Fruit fly (Drosophila melanogaster) whole organism, embryonic: Measurements from ENCODE around the gene CG5225.

Experiments used
- Adf1 ChIP-seq: fragments of 200-800 bp; sonication (Bioruptor generic); IDR thresholded peaks from 2 replicates; pipeline ENCODE4 v1.3.6; 2022; ENCODE audit warnings: missing biosample characterization, missing genetic modification characterization
- Atf-2 ChIP-seq: fragments of 200-800 bp; sonication (Bioruptor generic); optimal IDR thresholded peaks from 2 replicates; lab custom pipeline; 2016; ENCODE audit warnings: missing biosample characterization, missing genetic modification characterization
- Awh ChIP-seq: fragments of 200-800 bp; sonication (Bioruptor generic); IDR thresholded peaks from 2 replicates; pipeline ENCODE4, ENCODE4 v1.3.6; 2022; ENCODE audit warnings: missing biosample characterization, missing genetic modification characterization
- CG14441 ChIP-seq: fragments of 200-800 bp; sonication (Bioruptor generic); IDR thresholded peaks from 2 replicates; pipeline ENCODE4 v1.3.6; 2022; ENCODE audit warnings: missing biosample characterization, missing genetic modification characterization
- CG15479 ChIP-seq: fragments of 200-800 bp; sonication (Bioruptor generic); optimal IDR thresholded peaks from 3 replicates; lab custom pipeline; 2019; ENCODE audit warnings: missing biosample characterization, mild to moderate bottlenecking, missing genetic modification characterization, moderate library complexity
- CG16815 ChIP-seq: fragments of 200-800 bp; sonication (Bioruptor generic); optimal IDR thresholded peaks from 3 replicates; lab custom pipeline; 2017; ENCODE audit warnings: missing biosample characterization, mild to moderate bottlenecking, missing genetic modification characterization
- CG17612 ChIP-seq: fragments of 200-800 bp; sonication (Bioruptor generic); IDR thresholded peaks from 2 replicates; pipeline ENCODE4 v1.3.6; 2022; ENCODE audit warnings: missing biosample characterization, missing genetic modification characterization
- CG2889 ChIP-seq: fragments of 200-800 bp; sonication (Bioruptor generic); IDR thresholded peaks from 3 replicates; pipeline ENCODE4 v1.3.6; 2022; ENCODE audit warnings: missing biosample characterization, missing genetic modification characterization
- CG3407 ChIP-seq: fragments of 200-800 bp; sonication (Bioruptor generic); optimal IDR thresholded peaks from 2 replicates; lab custom pipeline; 2018; ENCODE audit warnings: missing biosample characterization, mild to moderate bottlenecking, missing genetic modification characterization
- CG43689 ChIP-seq: fragments of 200-800 bp; sonication (Bioruptor generic); IDR thresholded peaks from 2 replicates; pipeline ENCODE4 v1.3.6; 2022; ENCODE audit warnings: missing biosample characterization, missing genetic modification characterization
- CG6175 ChIP-seq: fragments of 200-800 bp; sonication (Bioruptor generic); IDR thresholded peaks from 3 replicates; pipeline ENCODE4 v1.3.6; 2022; ENCODE audit warnings: missing biosample characterization, missing genetic modification characterization
- CG6272 ChIP-seq: fragments of 200-800 bp; sonication (Bioruptor generic); IDR thresholded peaks from 2 replicates; pipeline ENCODE4 v1.3.6; 2022; ENCODE audit warnings: missing biosample characterization, missing genetic modification characterization
- CG6654 ChIP-seq: fragments of 200-800 bp; sonication (Bioruptor generic); optimal IDR thresholded peaks from 2 replicates; lab custom pipeline; 2017; ENCODE audit warnings: missing biosample characterization, mild to moderate bottlenecking, missing genetic modification characterization
- CG8359 ChIP-seq: fragments of 200-800 bp; sonication (Bioruptor generic); optimal IDR thresholded peaks from 2 replicates; lab custom pipeline; 2017; ENCODE audit warnings: missing biosample characterization, mild to moderate bottlenecking, missing genetic modification characterization, borderline replicate concordance
- CG9797 ChIP-seq: fragments of 200-800 bp; sonication (Bioruptor generic); optimal IDR thresholded peaks from 3 replicates; lab custom pipeline; 2018; ENCODE audit warnings: missing biosample characterization, mild to moderate bottlenecking, missing genetic modification characterization
- CoRest ChIP-seq: fragments of 200-800 bp; sonication (Bioruptor generic); optimal IDR thresholded peaks from 3 replicates; lab custom pipeline; 2018; ENCODE audit warnings: missing biosample characterization, mild to moderate bottlenecking, missing genetic modification characterization, moderate library complexity
- Doc2 ChIP-seq: fragments of 200-800 bp; sonication (Bioruptor generic); IDR thresholded peaks from 2 replicates; pipeline ENCODE4 v1.3.6; 2022; ENCODE audit warnings: missing biosample characterization, missing genetic modification characterization
- Gsc ChIP-seq: fragments of 200-800 bp; sonication (Bioruptor generic); IDR thresholded peaks from 2 replicates; pipeline ENCODE4 v1.3.6; 2022; ENCODE audit warnings: missing biosample characterization, missing genetic modification characterization
- HHEX ChIP-seq: fragments of 200-800 bp; sonication (Bioruptor generic); optimal IDR thresholded peaks from 3 replicates; lab custom pipeline; 2017; ENCODE audit warnings: missing biosample characterization, mild to moderate bottlenecking, missing genetic modification characterization, missing genetic modification reagents
- HLH3B ChIP-seq: fragments of 200-800 bp; sonication (Bioruptor generic); IDR thresholded peaks from 2 replicates; pipeline ENCODE4 v1.3.6; 2022; ENCODE audit warnings: missing biosample characterization, missing genetic modification characterization
- HLHmδ ChIP-seq: fragments of 200-800 bp; sonication (Bioruptor generic); optimal IDR thresholded peaks from 2 replicates; lab custom pipeline; 2018; ENCODE audit warnings: missing biosample characterization, mild to moderate bottlenecking, missing genetic modification characterization, moderate library complexity
- Hand ChIP-seq: fragments of 200-800 bp; sonication (Bioruptor generic); optimal IDR thresholded peaks from 2 replicates; lab custom pipeline; 2017; ENCODE audit warnings: mild to moderate bottlenecking, missing biosample characterization, missing genetic modification reagents, missing genetic modification characterization
- Hr51 ChIP-seq, 2 experiments: fragments of 200-800 bp; sonication (Bioruptor generic); optimal IDR thresholded peaks; 2 replicates in 1 of 2; 3 replicates in 1 of 2; lab custom pipeline; 2016 to 2018; ENCODE audit warnings: missing biosample characterization in 2 of 2, missing genetic modification characterization in 2 of 2, mild to moderate bottlenecking in 1 of 2, moderate library complexity in 1 of 2
- NC2β ChIP-seq: fragments of 200-800 bp; sonication (Bioruptor generic); optimal IDR thresholded peaks from 2 replicates; lab custom pipeline; 2016; ENCODE audit warnings: missing biosample characterization, missing genetic modification characterization
- Nf-YC ChIP-seq: fragments of 200-800 bp; optimal IDR thresholded peaks from 3 replicates; lab custom pipeline; 2019; ENCODE audit warnings: missing biosample characterization, mild to moderate bottlenecking, missing genetic modification characterization, moderate library complexity
- Ravus ChIP-seq: fragments of 200-800 bp; sonication (Bioruptor generic); IDR thresholded peaks from 2 replicates; pipeline ENCODE4 v1.3.6; 2022; ENCODE audit warnings: missing biosample characterization, missing genetic modification characterization
- Rx ChIP-seq: fragments of 200-800 bp; sonication (Bioruptor generic); IDR thresholded peaks from 2 replicates; pipeline ENCODE4 v1.3.6; 2022; ENCODE audit warnings: missing biosample characterization, missing genetic modification characterization
- Scr ChIP-seq: fragments of 200-800 bp; sonication (Bioruptor generic); IDR thresholded peaks from 2 replicates; pipeline ENCODE4 v1.3.6; 2022; ENCODE audit warnings: missing biosample characterization, missing genetic modification characterization; ENCODE audit not compliant: partially characterized antibody
- az2 ChIP-seq: fragments of 200-800 bp; sonication (Bioruptor generic); optimal IDR thresholded peaks from 3 replicates; lab custom pipeline; 2016; ENCODE audit warnings: missing biosample characterization, missing genetic modification characterization
- btn ChIP-seq: fragments of 200-800 bp; sonication (Bioruptor generic); optimal IDR thresholded peaks from 2 replicates; lab custom pipeline; 2016; ENCODE audit warnings: missing biosample characterization, missing genetic modification characterization
- chn ChIP-seq: fragments of 200-800 bp; sonication (Bioruptor generic); optimal IDR thresholded peaks from 2 replicates; lab custom pipeline; 2016; ENCODE audit warnings: missing biosample characterization, missing genetic modification characterization
- cwo ChIP-seq: fragments of 200-800 bp; sonication (Bioruptor generic); optimal IDR thresholded peaks from 3 replicates; lab custom pipeline; 2017; ENCODE audit warnings: missing biosample characterization, missing genetic modification characterization, mild to moderate bottlenecking, moderate library complexity, missing genetic modification reagents
- fd96Cb ChIP-seq: fragments of 200-800 bp; sonication (Bioruptor generic); optimal IDR thresholded peaks from 2 replicates; lab custom pipeline; 2018; ENCODE audit warnings: missing biosample characterization, mild to moderate bottlenecking, missing genetic modification characterization, moderate library complexity
- ftz-f1 ChIP-seq: fragments of 200-800 bp; sonication (Bioruptor generic); optimal IDR thresholded peaks from 2 replicates; lab custom pipeline; 2016; ENCODE audit warnings: missing biosample characterization, missing genetic modification characterization
- gem ChIP-seq: fragments of 200-800 bp; sonication (Bioruptor generic); optimal IDR thresholded peaks from 2 replicates; lab custom pipeline; 2019; ENCODE audit warnings: missing biosample characterization, mild to moderate bottlenecking, missing genetic modification characterization, moderate library complexity
- hbn ChIP-seq: fragments of 200-800 bp; sonication (Bioruptor generic); IDR thresholded peaks from 2 replicates; pipeline ENCODE4 v1.3.6; 2022; ENCODE audit warnings: missing biosample characterization, missing genetic modification characterization; ENCODE audit not compliant: partially characterized antibody
- jigr1 ChIP-seq: fragments of 200-800 bp; sonication (Bioruptor generic); IDR thresholded peaks from 3 replicates; pipeline ENCODE4 v1.3.6; 2022; ENCODE audit warnings: missing biosample characterization, missing genetic modification characterization
- kah ChIP-seq: fragments of 200-800 bp; sonication (Bioruptor generic); optimal IDR thresholded peaks from 2 replicates; lab custom pipeline; 2018; ENCODE audit warnings: missing biosample characterization, mild to moderate bottlenecking, missing genetic modification characterization
- knrl ChIP-seq: fragments of 200-800 bp; sonication (Bioruptor generic); IDR thresholded peaks from 3 replicates; pipeline ENCODE4 v1.3.6; 2022; ENCODE audit warnings: missing biosample characterization, missing genetic modification characterization; ENCODE audit not compliant: partially characterized antibody
- mirr ChIP-seq: fragments of 200-800 bp; sonication (Bioruptor generic); optimal IDR thresholded peaks from 3 replicates; lab custom pipeline; 2018; ENCODE audit warnings: missing biosample characterization, mild to moderate bottlenecking, missing genetic modification characterization
- nerfin-2 ChIP-seq: fragments of 200-800 bp; sonication (Bioruptor generic); IDR thresholded peaks from 2 replicates; pipeline ENCODE4 v1.3.6; 2022; ENCODE audit warnings: missing biosample characterization, missing genetic modification characterization; ENCODE audit not compliant: partially characterized antibody
- otp ChIP-seq: fragments of 200-800 bp; sonication (Bioruptor generic); IDR thresholded peaks from 3 replicates; pipeline ENCODE4, ENCODE4 v1.3.6; 2022; ENCODE audit warnings: missing biosample characterization, missing genetic modification characterization
- pb ChIP-seq: fragments of 200-800 bp; sonication (Bioruptor generic); optimal IDR thresholded peaks from 3 replicates; lab custom pipeline; 2016; ENCODE audit warnings: missing biosample characterization, missing genetic modification characterization
- phol ChIP-seq: fragments of 200-800 bp; sonication (Bioruptor generic); optimal IDR thresholded peaks from 3 replicates; lab custom pipeline; 2018; ENCODE audit warnings: missing biosample characterization, mild to moderate bottlenecking, missing genetic modification characterization, moderate library complexity
- pita ChIP-seq: fragments of 200-800 bp; sonication (Bioruptor generic); optimal IDR thresholded peaks from 2 replicates; lab custom pipeline; 2017; ENCODE audit warnings: missing biosample characterization, mild to moderate bottlenecking, missing genetic modification characterization
- ro ChIP-seq: fragments of 200-800 bp; sonication (Bioruptor generic); IDR thresholded peaks from 2 replicates; pipeline ENCODE4 v1.3.6; 2022; ENCODE audit warnings: missing biosample characterization, missing genetic modification characterization
- sqz ChIP-seq: fragments of 200-800 bp; sonication (Bioruptor generic); optimal IDR thresholded peaks from 3 replicates; lab custom pipeline; 2018; ENCODE audit warnings: missing biosample characterization, mild to moderate bottlenecking, missing genetic modification characterization
- sr ChIP-seq: fragments of 200-800 bp; sonication (Bioruptor generic); IDR thresholded peaks from 3 replicates; pipeline ENCODE4 v1.3.6; 2022; ENCODE audit warnings: missing biosample characterization, missing genetic modification characterization
- unpg ChIP-seq: fragments of 200-800 bp; sonication (Bioruptor generic); optimal IDR thresholded peaks from 3 replicates; lab custom pipeline; 2018; ENCODE audit warnings: missing biosample characterization, mild to moderate bottlenecking, missing genetic modification characterization, moderate library complexity

The CG5225 gene

dm6 chr3R:17056183-17056904 is 27.9 kb downstream of the CG5225 start (continued):
- TF ChIP-seq Ravus (no peak), btn (GFP tag; lab: Kevin White, UChicago) (no peak), CG16815 (GFP tag; lab: Kevin White, UChicago) (no peak), Hand (GFP tag; lab: Kevin White, UChicago) (no peak), pb (GFP tag; lab: Kevin White, UChicago) (peak; percentile 18), CG43689 (GFP tag; lab: Robert Waterston, UW) (no peak), phol (tag; lab: Kevin White, UChicago) (peak; percentile 30), CG8359 (no peak), jigr1 (GFP tag; lab: Robert Waterston, UW) (no peak), nerfin-2 (peak; percentile 25; the same call in 1 of the 2 replicates), Awh (GFP tag; lab: Robert Waterston, UW) (no peak), CG17612 (no peak), az2 (GFP tag; lab: Kevin White, UChicago) (no peak), knrl (GFP tag; lab: Robert Waterston, UW) (no peak), CG6272 (no peak), CG15479 (GFP tag; lab: Kevin White, UChicago) (peak; percentile 45), pita (no peak), Atf-2 (GFP tag; lab: Kevin White, UChicago) (no peak), CG3407 (GFP tag; lab: Kevin White, UChicago) (no peak), CoRest (no peak), fd96Cb (tag; lab: Kevin White, UChicago) (no peak), sqz (GFP tag; lab: Kevin White, UChicago) (peak; percentile 100), CG6654 (GFP tag; lab: Kevin White, UChicago) (no peak), chn (GFP tag; lab: Kevin White, UChicago) (peak; percentile 58), ro (GFP tag; lab: Robert Waterston, UW) (no peak), Hr51 (GFP tag; optimal IDR thresholded peaks at IDR 0.05; lab: Kevin White, UChicago) (peak in 1 of 2 experiments; percentile 70), CG2889 (GFP tag; lab: Robert Waterston, UW) (no peak), kah (GFP tag; lab: Kevin White, UChicago) (peak; percentile 13), Scr (GFP tag; lab: Robert Waterston, UW) (peak; percentile 50), hbn (no peak; the same call in 1 of the 2 replicates), ftz-f1 (GFP tag; lab: Kevin White, UChicago) (peak; percentile 86), HLHmδ (GFP tag; lab: Kevin White, UChicago) (peak; percentile 64), NC2β (GFP tag; lab: Kevin White, UChicago) (peak; percentile 15), unpg (no peak), HLH3B (no peak), Gsc (GFP tag; lab: Robert Waterston, UW) (no peak), cwo (peak; percentile 81), HHEX (GFP tag; lab: Kevin White, UChicago) (no peak), Nf-YC (tag; lab: Kevin White, UChicago) (peak; percentile 78), sr (GFP tag; lab: Robert Waterston, UW) (0 out of 3 replicates have a peak, but pooled peaks have one; percentile 54), CG14441 (GFP tag; lab: Robert Waterston, UW) (no peak), Doc2 (GFP tag; lab: Robert Waterston, UW) (no peak), gem (tag; lab: Kevin White, UChicago) (no peak), Adf1 (GFP tag; lab: Robert Waterston, UW) (peak; percentile 96), CG6175 (GFP tag; lab: Robert Waterston, UW) (peak; percentile 97), Rx (GFP tag; lab: Robert Waterston, UW) (0 out of 2 replicates have a peak, but pooled peaks have one; percentile 25), otp (peak; percentile 74), CG9797 (no peak), mirr (GFP tag; lab: Kevin White, UChicago) (peak; percentile 73)
